Worm (Caenorhabditis elegans): Measurements from ENCODE around the gene Y53G8AM.6.

ce11 chrIII:3281860-3282358, 22.3 kb upstream of the Y53G8AM.6 start, which contains the start of gene mfsd-8:
- TF ChIP-seq nhr-11 (tag; optimal IDR thresholded peaks at IDR 0.05) = no peak
- no peak for TF ChIP-seq snpc-4 (tag; optimal IDR thresholded peaks at IDR 0.05)
